Fruit fly (Drosophila melanogaster) whole organism, wandering third instar larva: Measurements from ENCODE around the gene corto.

ENCODE experiments used
- Abd-B ChIP-seq: fragments of >200 bp; optimal IDR thresholded peaks from 2 replicates; lab custom pipeline; 2017; ENCODE audit warnings: missing biosample characterization, missing genetic modification characterization
- CG9705 ChIP-seq: fragments of 200-800 bp; sonication (Bioruptor generic); optimal IDR thresholded peaks from 2 replicates; lab custom pipeline; 2018; ENCODE audit warnings: missing biosample characterization, mild to moderate bottlenecking, missing genetic modification characterization
- CrebA ChIP-seq: fragments of 200-800 bp; sonication (Bioruptor generic); optimal IDR thresholded peaks from 2 replicates; lab custom pipeline; 2016; ENCODE audit warnings: missing biosample characterization, mild to moderate bottlenecking, missing genetic modification characterization, borderline replicate concordance
- Dif ChIP-seq: fragments of 200-275, 200-300 bp; sonication (Bioruptor generic); optimal IDR thresholded peaks from 2 replicates; lab custom pipeline; 2018; ENCODE audit warnings: missing biosample characterization, missing genetic modification characterization; ENCODE audit not compliant: partially characterized antibody
- HLH106 ChIP-seq: fragments of 200-800 bp; optimal IDR thresholded peaks from 3 replicates; lab custom pipeline; 2019; ENCODE audit warnings: missing biosample characterization, mild to moderate bottlenecking, missing genetic modification characterization, moderate library complexity
- Hnf4 ChIP-seq: fragments of 200-800 bp; sonication (Bioruptor generic); optimal IDR thresholded peaks from 2 replicates; lab custom pipeline; 2016; ENCODE audit warnings: missing biosample characterization, mild to moderate bottlenecking, missing genetic modification characterization
- Hr78 ChIP-seq: fragments of >200 bp; optimal IDR thresholded peaks from 2 replicates; lab custom pipeline; 2017; ENCODE audit warnings: missing biosample characterization, missing genetic modification characterization
- Hr83 ChIP-seq: fragments of 200-300 bp; sonication (Bioruptor generic); optimal IDR thresholded peaks from 2 replicates; lab custom pipeline; 2016; ENCODE audit warnings: missing biosample characterization, mild to moderate bottlenecking, missing genetic modification characterization, moderate library complexity; ENCODE audit not compliant: poor library complexity, severe bottlenecking
- Jra ChIP-seq: sonication (Bioruptor generic); optimal IDR thresholded peaks from 2 replicates; lab custom pipeline; 2016; ENCODE audit warnings: missing biosample characterization, missing genetic modification characterization
- Mio ChIP-seq: sonication (Bioruptor generic); optimal IDR thresholded peaks from 2 replicates; lab custom pipeline; 2016; ENCODE audit warnings: missing biosample characterization, missing genetic modification characterization
- Myc ChIP-seq: fragments of >200 bp; optimal IDR thresholded peaks from 2 replicates; lab custom pipeline; 2017
- N ChIP-seq: fragments of >200 bp; optimal IDR thresholded peaks from 2 replicates; lab custom pipeline; 2018; ENCODE audit warnings: missing biosample characterization, missing external identifiers, missing genetic modification characterization
- OdsH ChIP-seq: fragments of 200-800 bp; sonication (Bioruptor generic); optimal IDR thresholded peaks from 2 replicates; lab custom pipeline; 2016; ENCODE audit warnings: missing biosample characterization, mild to moderate bottlenecking, missing genetic modification characterization
- Rel ChIP-seq, 2 experiments: fragments of 200-800 bp; sonication (Bioruptor generic) in 1 of 2; optimal IDR thresholded peaks; 2 replicates in 1 of 2; 3 replicates in 1 of 2; lab custom pipeline; 2016 to 2019; ENCODE audit warnings: mild to moderate bottlenecking in 2 of 2, missing biosample characterization in 2 of 2, missing genetic modification characterization in 2 of 2, moderate library complexity in 1 of 2
- Sp1 ChIP-seq: fragments of 200-800 bp; sonication (Bioruptor generic); optimal IDR thresholded peaks from 3 replicates; lab custom pipeline; 2019; ENCODE audit warnings: missing biosample characterization, mild to moderate bottlenecking, missing genetic modification characterization, moderate library complexity
- Vsx2 ChIP-seq: fragments of 200-300, 225-300 bp; sonication (Bioruptor generic); optimal IDR thresholded peaks from 2 replicates; lab custom pipeline; 2018; ENCODE audit warnings: missing biosample characterization, missing genetic modification characterization; ENCODE audit not compliant: partially characterized antibody
- br ChIP-seq: fragments of 200-800 bp; sonication (Bioruptor generic); optimal IDR thresholded peaks from 2 replicates; lab custom pipeline; 2016; ENCODE audit warnings: missing biosample characterization, missing genetic modification characterization
- brk ChIP-seq: fragments of 200-800 bp; sonication (Bioruptor generic); optimal IDR thresholded peaks from 2 replicates; lab custom pipeline; 2016; ENCODE audit warnings: missing biosample characterization, mild to moderate bottlenecking, missing genetic modification characterization
- dl ChIP-seq, 2 experiments: fragments of 175-275, 200-275 bp in 1 of 2; fragments of 200-275 bp in 1 of 2; sonication (Bioruptor generic); optimal IDR thresholded peaks; lab custom pipeline; 2018; ENCODE audit warnings: mild to moderate bottlenecking in 2 of 2, missing biosample characterization in 2 of 2, missing genetic modification characterization in 2 of 2, moderate library complexity in 2 of 2; ENCODE audit not compliant: partially characterized antibody in 2 of 2, insufficient read depth in 1 of 2
- dmrt93B ChIP-seq: fragments of 200-800 bp; sonication (Bioruptor generic); optimal IDR thresholded peaks from 2 replicates; lab custom pipeline; 2018; ENCODE audit warnings: missing biosample characterization, mild to moderate bottlenecking, missing genetic modification characterization
- ey ChIP-seq: fragments of 200-800 bp; sonication (Bioruptor generic); optimal IDR thresholded peaks from 2 replicates; lab custom pipeline; 2016; ENCODE audit warnings: missing biosample characterization, missing genetic modification characterization
- foxo ChIP-seq, 2 experiments: fragments of 200-800 bp; sonication (Bioruptor generic); optimal IDR thresholded peaks; 2 replicates in 1 of 2; 3 replicates in 1 of 2; lab custom pipeline; 2016 to 2017; ENCODE audit warnings: missing biosample characterization in 2 of 2, missing genetic modification characterization in 2 of 2
- fru ChIP-seq: fragments of 200-800 bp; sonication (Bioruptor generic); optimal IDR thresholded peaks from 3 replicates; lab custom pipeline; 2016; ENCODE audit warnings: missing biosample characterization, mild to moderate bottlenecking, missing genetic modification characterization
- h ChIP-seq: fragments of 200-800 bp; sonication (Bioruptor generic); optimal IDR thresholded peaks from 3 replicates; lab custom pipeline; 2016; ENCODE audit warnings: missing biosample characterization, mild to moderate bottlenecking, missing genetic modification characterization
- jim ChIP-seq: fragments of 175-275, 200-325 bp; sonication (Bioruptor generic); optimal IDR thresholded peaks from 2 replicates; lab custom pipeline; 2016; ENCODE audit warnings: missing biosample characterization, mild to moderate bottlenecking, missing genetic modification characterization
- lola ChIP-seq: fragments of >200 bp; optimal IDR thresholded peaks from 2 replicates; lab custom pipeline; 2017; ENCODE audit warnings: missing biosample characterization, missing genetic modification characterization
- pan ChIP-seq: fragments of >200 bp; optimal IDR thresholded peaks from 2 replicates; lab custom pipeline; 2017
- psq ChIP-seq: fragments of 200-800 bp; sonication (Bioruptor generic); optimal IDR thresholded peaks from 3 replicates; lab custom pipeline; 2017; ENCODE audit warnings: missing biosample characterization, mild to moderate bottlenecking, missing genetic modification characterization, moderate library complexity
- rgr ChIP-seq: fragments of 200-800 bp; sonication (Bioruptor generic); optimal IDR thresholded peaks from 3 replicates; lab custom pipeline; 2016; ENCODE audit warnings: missing biosample characterization, mild to moderate bottlenecking, missing genetic modification characterization
- sage ChIP-seq: fragments of 200-800 bp; sonication (Bioruptor generic); optimal IDR thresholded peaks from 2 replicates; lab custom pipeline; 2016; ENCODE audit warnings: missing biosample characterization, mild to moderate bottlenecking, missing genetic modification characterization
- sv ChIP-seq: fragments of 200-800 bp; sonication (Bioruptor generic); optimal IDR thresholded peaks from 3 replicates; lab custom pipeline; 2016; ENCODE audit warnings: missing biosample characterization, missing genetic modification characterization
- tai ChIP-seq: sonication (Bioruptor generic); optimal IDR thresholded peaks from 2 replicates; lab custom pipeline; 2016; ENCODE audit warnings: missing biosample characterization, missing genetic modification characterization
- woc ChIP-seq: sonication (Bioruptor generic); optimal IDR thresholded peaks from 2 replicates; lab custom pipeline; 2016; ENCODE audit warnings: missing biosample characterization, mild to moderate bottlenecking, missing genetic modification characterization

Gene corto

DNA sequence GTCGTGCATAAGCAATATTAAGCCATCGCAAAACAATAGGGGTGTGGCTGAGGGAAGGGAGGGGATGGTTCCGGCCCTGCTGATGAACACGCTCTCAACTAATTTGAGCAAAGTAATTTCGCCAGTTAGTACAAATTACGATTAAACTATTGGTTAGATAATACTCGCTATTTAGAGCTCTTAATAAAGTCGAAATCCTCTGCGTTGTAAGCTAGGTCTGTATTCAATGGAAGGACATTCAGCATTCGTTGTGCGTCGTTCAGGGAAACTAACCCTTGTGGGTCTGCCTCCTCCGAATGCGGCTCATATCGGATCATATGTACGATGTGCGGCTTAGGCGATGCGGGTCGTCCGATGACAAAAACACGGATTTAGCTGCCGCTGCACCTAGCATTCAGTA, 25.5 kb upstream of the corto start:
- TF ChIP-seq fru (GFP tag; lab: Kevin White, UChicago), result no peak
- TF ChIP-seq Mio (GFP tag; lab: Kevin White, UChicago), result no peak
- TF ChIP-seq dmrt93B (GFP tag; lab: Kevin White, UChicago), result no peak
- TF ChIP-seq Jra (GFP tag; lab: Kevin White, UChicago), result no peak
- no peak for TF ChIP-seq woc (GFP tag; lab: Kevin White, UChicago)
- no peak for TF ChIP-seq brk (GFP tag; lab: Kevin White, UChicago)
- TF ChIP-seq Abd-B (GFP tag; lab: Kevin White, UChicago), result no peak
- TF ChIP-seq Hr78 (GFP tag; lab: Kevin White, UChicago), result no peak
- no peak for TF ChIP-seq Vsx2 (GFP tag; lab: Kevin White, UChicago)
- no peak for TF ChIP-seq Dif (GFP tag; lab: Kevin White, UChicago)
- TF ChIP-seq ey (GFP tag; lab: Kevin White, UChicago), result no peak
- TF ChIP-seq jim (GFP tag; lab: Kevin White, UChicago), result no peak
- no peak for TF ChIP-seq Hnf4 (GFP tag; lab: Kevin White, UChicago)
- TF ChIP-seq sage, result no peak
- no peak for TF ChIP-seq br (GFP tag; lab: Kevin White, UChicago)
- no peak for TF ChIP-seq Myc

- TF ChIP-seq Jra (GFP tag; lab: Kevin White, UChicago), result no peak
- TF ChIP-seq Myc, result no peak
- TF ChIP-seq dl (GFP tag; optimal IDR thresholded peaks at IDR 0.05; lab: Kevin White, UChicago; ENCODE audit: insufficient read depth in 1 of 2, partially characterized antibody in 2 of 2), result no peak
- TF ChIP-seq Hnf4 (GFP tag; lab: Kevin White, UChicago), result peak; percentile 5
- TF ChIP-seq jim (GFP tag; lab: Kevin White, UChicago), result no peak
- TF ChIP-seq psq (GFP tag; lab: Kevin White, UChicago), result no peak
- peak; percentile 18 for TF ChIP-seq h (GFP tag; lab: Kevin White, UChicago)
- peak; percentile 26 for TF ChIP-seq Sp1 (GFP tag; lab: Kevin White, UChicago)
- TF ChIP-seq Hr78 (GFP tag; lab: Kevin White, UChicago), result no peak
- peak; percentile 25 for TF ChIP-seq CrebA (GFP tag; lab: Kevin White, UChicago)
- peak; percentile 19 for TF ChIP-seq HLH106
- TF ChIP-seq br (GFP tag; lab: Kevin White, UChicago), result peak; percentile 43
- TF ChIP-seq fru (GFP tag; lab: Kevin White, UChicago), result no peak
- no peak for TF ChIP-seq Rel (GFP tag; optimal IDR thresholded peaks at IDR 0.05; lab: Kevin White, UChicago)
- no peak for TF ChIP-seq Rel (tag; optimal IDR thresholded peaks at IDR 0.05; lab: Kevin White, UChicago)
- no peak for TF ChIP-seq Abd-B (GFP tag; lab: Kevin White, UChicago)
- TF ChIP-seq woc (GFP tag; lab: Kevin White, UChicago), result peak; percentile 18
- no peak for TF ChIP-seq pan (lab: Kevin White, UChicago)
- TF ChIP-seq foxo (GFP tag; optimal IDR thresholded peaks at IDR 0.05; lab: Kevin White, UChicago), result peak in 1 of 2 experiments; percentile 51
- no peak for TF ChIP-seq Hr83 (GFP tag; lab: Kevin White, UChicago)
- TF ChIP-seq Vsx2 (GFP tag; lab: Kevin White, UChicago), result no peak
- no peak for TF ChIP-seq Mio (GFP tag; lab: Kevin White, UChicago)
- TF ChIP-seq rgr, result peak; percentile 23
- no peak for TF ChIP-seq tai (GFP tag; lab: Kevin White, UChicago)
Measured at dm6 chr3R:5111887-5112286, 25.0 kb upstream of the corto start.

DNA sequence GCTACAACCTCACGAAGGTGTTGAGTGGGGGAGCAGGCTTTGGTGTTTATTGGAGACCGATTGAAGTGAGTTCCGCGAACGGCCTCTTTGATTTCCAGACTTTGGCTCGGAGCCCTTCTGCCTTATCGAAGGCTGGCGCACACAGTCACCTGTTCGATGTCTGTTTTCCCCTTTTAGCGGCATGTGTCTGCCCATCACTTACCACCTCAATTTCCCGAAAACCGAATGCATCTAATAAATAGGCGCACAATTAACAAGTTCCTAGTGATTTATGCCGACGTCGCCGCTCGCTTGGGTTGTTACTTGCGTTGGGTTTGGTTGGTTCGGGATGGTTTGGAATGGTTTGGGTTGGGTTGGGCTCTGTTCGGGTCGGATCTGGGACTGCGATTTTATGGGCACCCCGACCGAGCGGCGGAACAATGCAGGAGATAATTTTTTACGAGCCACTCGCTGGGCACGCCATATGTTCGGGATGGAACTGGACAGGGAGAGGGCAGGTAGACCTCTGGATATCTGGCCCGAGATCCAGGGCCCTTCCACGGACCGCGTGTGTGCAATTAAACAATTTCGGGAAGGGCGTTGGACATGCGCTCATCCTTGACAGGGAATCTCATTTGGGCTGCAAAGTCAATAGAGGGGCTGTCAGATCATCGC, 22.8 kb upstream of the corto start:
- no peak for TF ChIP-seq brk (GFP tag; lab: Kevin White, UChicago)
- peak; percentile 55 for TF ChIP-seq fru (GFP tag; lab: Kevin White, UChicago)

DNA sequence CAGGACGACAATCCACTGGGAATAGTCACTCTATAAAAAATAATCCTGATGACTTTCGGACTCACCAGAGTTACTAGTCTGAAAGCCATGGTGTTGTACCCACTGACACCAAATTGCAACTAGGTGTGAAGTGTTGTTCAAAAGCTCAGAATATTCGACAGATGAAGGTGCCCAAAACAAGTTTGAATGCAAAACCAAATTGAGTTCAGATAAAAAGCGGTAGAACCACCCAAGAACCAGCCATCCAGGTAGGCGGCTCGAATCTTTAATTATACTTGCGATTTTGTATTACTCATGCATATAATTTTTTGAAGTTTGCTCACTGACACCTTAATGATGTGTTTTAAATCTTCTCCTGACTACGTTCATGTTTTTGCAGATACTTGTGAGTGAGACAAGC, 22.2 kb upstream of the corto start, which contains the start of gene CG43131:
Gene CG43131, minus strand, starts transcription at position 101 of the 400 bp plus-strand sequence.
- TF ChIP-seq Jra (GFP tag; lab: Kevin White, UChicago) (no peak), Hr78 (GFP tag; lab: Kevin White, UChicago) (no peak), br (GFP tag; lab: Kevin White, UChicago) (no peak), N (no peak), Myc (no peak), dmrt93B (GFP tag; lab: Kevin White, UChicago) (no peak), fru (GFP tag; lab: Kevin White, UChicago) (no peak), sv (GFP tag; lab: Kevin White, UChicago) (no peak), lola (GFP tag; lab: Kevin White, UChicago) (no peak), OdsH (GFP tag; lab: Kevin White, UChicago) (no peak), Sp1 (GFP tag; lab: Kevin White, UChicago) (no peak), dl (GFP tag; optimal IDR thresholded peaks at IDR 0.05; lab: Kevin White, UChicago; ENCODE audit: insufficient read depth in 1 of 2, partially characterized antibody in 2 of 2) (no peak), CG9705 (no peak), Abd-B (GFP tag; lab: Kevin White, UChicago) (no peak), woc (GFP tag; lab: Kevin White, UChicago) (no peak), h (GFP tag; lab: Kevin White, UChicago) (no peak), foxo (GFP tag; optimal IDR thresholded peaks at IDR 0.05; lab: Kevin White, UChicago) (no peak)
